Worm (Caenorhabditis elegans) whole organism, L1 larva: ENCODE data around the gene C05C10.8.

ENCODE experiments used
- C16A3.4 ChIP-seq: fragments of 150-350 bp; optimal IDR thresholded peaks from 2 replicates; lab custom pipeline; 2014; ENCODE audit warnings: missing biosample characterization, missing genetic modification characterization
- Y116A8C.19 ChIP-seq: sonication (generic microtip); optimal IDR thresholded peaks from 2 replicates; lab custom pipeline; 2016; ENCODE audit warnings: missing compliant biosample characterization, missing genetic modification characterization, borderline replicate concordance
- aha-1 ChIP-seq: fragments of 150-350 bp; optimal IDR thresholded peaks from 2 replicates; lab custom pipeline; 2014; ENCODE audit warnings: missing biosample characterization, missing genetic modification characterization
- ama-1 ChIP-seq: fragments of 150-350 bp; optimal IDR thresholded peaks from 2 replicates; lab custom pipeline; 2014
- ceh-8 ChIP-seq: fragments of 200-800 bp; sonication (Bioruptor generic); optimal IDR thresholded peaks from 2 replicates; lab custom pipeline; 2018; ENCODE audit warnings: mild to moderate bottlenecking, missing genetic modification characterization, moderate library complexity, missing compliant biosample characterization
- ces-1 ChIP-seq: fragments of 150-350 bp; optimal IDR thresholded peaks from 2 replicates; lab custom pipeline; 2014; ENCODE audit warnings: missing biosample characterization, missing genetic modification reagents, missing genetic modification characterization
- dsc-1 ChIP-seq: sonication (generic microtip); optimal IDR thresholded peaks from 2 replicates; lab custom pipeline; 2016; ENCODE audit warnings: mild to moderate bottlenecking, missing genetic modification characterization, missing compliant biosample characterization
- efl-1 ChIP-seq, 4 experiments: fragments of 150-350 bp; optimal IDR thresholded peaks in 3 of 4; peaks in 1 of 4; 1 replicate in 1 of 4; 2 replicates in 3 of 4; lab custom pipeline; 2014; ENCODE audit warnings: missing biosample characterization in 2 of 4, missing genetic modification characterization in 2 of 4, missing genetic modification reagents in 2 of 4
- elt-2 ChIP-seq: sonication (generic microtip); optimal IDR thresholded peaks from 2 replicates; lab custom pipeline; 2016; ENCODE audit warnings: missing genetic modification characterization, mild to moderate bottlenecking, inconsistent platforms, missing compliant biosample characterization, missing genetic modification reagents
- elt-3 ChIP-seq, 6 experiments: fragments of 150-350 bp in 1 of 6; sonication (generic microtip); optimal IDR thresholded peaks; 2 replicates each; lab custom pipeline; 2017 to 2018; ENCODE audit warnings: missing biosample characterization in 6 of 6, missing genetic modification characterization in 6 of 6, inconsistent platforms in 1 of 6
- ets-5 ChIP-seq: fragments of 200-800 bp; sonication (Bioruptor generic); IDR thresholded peaks from 2 replicates; pipeline ENCODE4 v1.3.6; 2022; ENCODE audit warnings: missing genetic modification characterization, missing compliant biosample characterization
- fkh-10 ChIP-seq: sonication (generic microtip); optimal IDR thresholded peaks from 2 replicates; lab custom pipeline; 2017; ENCODE audit warnings: missing biosample characterization, missing genetic modification reagents, missing genetic modification characterization
- fkh-4 ChIP-seq: sonication (generic microtip); optimal IDR thresholded peaks from 2 replicates; lab custom pipeline; 2016; ENCODE audit warnings: missing compliant biosample characterization, missing genetic modification characterization, borderline replicate concordance
- hlh-17 ChIP-seq: fragments of 200-800 bp; sonication (Bioruptor generic); optimal IDR thresholded peaks from 2 replicates; lab custom pipeline; 2018; ENCODE audit warnings: missing genetic modification characterization, mild to moderate bottlenecking, missing compliant biosample characterization, moderate library complexity, borderline replicate concordance
- hlh-4 ChIP-seq: sonication (generic microtip); optimal IDR thresholded peaks from 2 replicates; lab custom pipeline; 2016; ENCODE audit warnings: mild to moderate bottlenecking, missing genetic modification characterization, missing compliant biosample characterization
- irx-1 ChIP-seq: sonication (generic microtip); optimal IDR thresholded peaks from 2 replicates; lab custom pipeline; 2016; ENCODE audit warnings: missing genetic modification characterization, missing compliant biosample characterization
- jun-1 ChIP-seq: fragments of 150-350 bp; optimal IDR thresholded peaks from 2 replicates; lab custom pipeline; 2014; ENCODE audit warnings: missing biosample characterization, missing genetic modification reagents, missing genetic modification characterization
- lin-13 ChIP-seq: fragments of 150-350 bp; optimal IDR thresholded peaks from 2 replicates; lab custom pipeline; 2014; ENCODE audit warnings: missing biosample characterization, missing genetic modification reagents, missing genetic modification characterization
- lin-14 ChIP-seq: fragments of 200-800 bp; sonication (Bioruptor generic); optimal IDR thresholded peaks from 2 replicates; lab custom pipeline; 2018; ENCODE audit warnings: mild to moderate bottlenecking, missing genetic modification characterization, moderate library complexity, missing compliant biosample characterization
- lin-15B ChIP-seq: fragments of 150-350 bp; sonication (generic microtip); optimal IDR thresholded peaks from 3 replicates; lab custom pipeline; 2014; ENCODE audit warnings: missing biosample characterization, missing genetic modification characterization
- lin-35 ChIP-seq, 2 experiments: fragments of 150-350 bp; optimal IDR thresholded peaks; 2 replicates each; lab custom pipeline; 2014; ENCODE audit warnings: missing biosample characterization in 2 of 2, missing genetic modification characterization in 2 of 2, missing genetic modification reagents in 2 of 2
- lin-39 ChIP-seq: fragments of 150-350 bp; optimal IDR thresholded peaks from 2 replicates; lab custom pipeline; 2014; ENCODE audit warnings: missing biosample characterization, missing genetic modification reagents, missing genetic modification characterization
- lsy-2 ChIP-seq, 2 experiments: fragments of 150-350 bp; optimal IDR thresholded peaks; 2 replicates each; lab custom pipeline; 2014; ENCODE audit warnings: missing biosample characterization in 2 of 2, missing genetic modification characterization in 2 of 2
- mdl-1 ChIP-seq, 2 experiments: fragments of 150-350 bp; optimal IDR thresholded peaks; 2 replicates each; lab custom pipeline; 2014 to 2017; ENCODE audit warnings: missing biosample characterization in 2 of 2, missing genetic modification characterization in 2 of 2, inconsistent platforms in 1 of 2
- mef-2 ChIP-seq: fragments of 150-350 bp; optimal IDR thresholded peaks from 2 replicates; lab custom pipeline; 2014; ENCODE audit warnings: missing biosample characterization, missing genetic modification characterization
- mep-1 ChIP-seq: fragments of 150-350 bp; optimal IDR thresholded peaks from 2 replicates; lab custom pipeline; 2014; ENCODE audit warnings: missing biosample characterization, missing genetic modification characterization
- nhr-12 ChIP-seq: sonication (generic microtip); optimal IDR thresholded peaks from 2 replicates; lab custom pipeline; 2017; ENCODE audit warnings: missing biosample characterization, missing genetic modification characterization
- nhr-19 ChIP-seq: fragments of 200-800 bp; sonication (Bioruptor generic); conservative IDR thresholded peaks from 2 replicates; pipeline ENCODE4 v1.3.6; 2022; ENCODE audit warnings: missing genetic modification characterization, missing compliant biosample characterization
- nhr-28 ChIP-seq: fragments of 150-350 bp; optimal IDR thresholded peaks from 2 replicates; lab custom pipeline; 2014; ENCODE audit warnings: missing biosample characterization, missing genetic modification characterization
- nhr-71 ChIP-seq: sonication (generic microtip); optimal IDR thresholded peaks from 2 replicates; lab custom pipeline; 2016; ENCODE audit warnings: mild to moderate bottlenecking, missing genetic modification characterization, moderate library complexity, missing compliant biosample characterization
- nhr-76 ChIP-seq: sonication (generic microtip); optimal IDR thresholded peaks from 2 replicates; lab custom pipeline; 2017; ENCODE audit warnings: missing biosample characterization, missing genetic modification characterization
- nhr-84 ChIP-seq: sonication (generic microtip); optimal IDR thresholded peaks from 2 replicates; lab custom pipeline; 2017; ENCODE audit warnings: missing biosample characterization, missing genetic modification characterization
- nhr-85 ChIP-seq: sonication (generic microtip); peaks from one replicate; lab custom pipeline; 2016; ENCODE audit warnings: missing genetic modification characterization, inconsistent platforms, missing compliant biosample characterization
- nhr-90 ChIP-seq: sonication (generic microtip); optimal IDR thresholded peaks from 2 replicates; lab custom pipeline; 2016; ENCODE audit warnings: mild to moderate bottlenecking, missing genetic modification characterization, missing compliant biosample characterization; ENCODE audit not compliant: poor library complexity
- pag-3 ChIP-seq: sonication (generic microtip); optimal IDR thresholded peaks from 2 replicates; lab custom pipeline; 2017; ENCODE audit warnings: missing genetic modification characterization, mild to moderate bottlenecking, missing compliant biosample characterization, antibody characterized with exemption, borderline replicate concordance; ENCODE audit not compliant: insufficient read depth
- pax-3 ChIP-seq: fragments of 200-800 bp; sonication (Bioruptor generic); optimal IDR thresholded peaks from 2 replicates; lab custom pipeline; 2018; ENCODE audit warnings: mild to moderate bottlenecking, missing genetic modification characterization, moderate library complexity, missing compliant biosample characterization
- pqm-1 ChIP-seq: sonication (generic microtip); optimal IDR thresholded peaks from 3 replicates; lab custom pipeline; 2017; ENCODE audit warnings: missing biosample characterization, missing genetic modification characterization
- rnt-1 ChIP-seq: sonication (generic microtip); optimal IDR thresholded peaks from 2 replicates; lab custom pipeline; 2016; ENCODE audit warnings: mild to moderate bottlenecking, missing genetic modification characterization, moderate library complexity, missing compliant biosample characterization
- skn-1 ChIP-seq: fragments of 150-350 bp; optimal IDR thresholded peaks from 2 replicates; lab custom pipeline; 2014; ENCODE audit warnings: missing biosample characterization, missing genetic modification characterization
- snu-23 ChIP-seq: sonication (generic microtip); optimal IDR thresholded peaks from 2 replicates; lab custom pipeline; 2016; ENCODE audit warnings: missing genetic modification characterization, missing compliant biosample characterization
- sptf-1 ChIP-seq: fragments of 150-350 bp; optimal IDR thresholded peaks from 2 replicates; lab custom pipeline; 2014; ENCODE audit warnings: missing biosample characterization, missing genetic modification characterization
- swsn-7 ChIP-seq: sonication (generic microtip); optimal IDR thresholded peaks from 2 replicates; lab custom pipeline; 2016; ENCODE audit warnings: missing genetic modification characterization, missing compliant biosample characterization
- tbx-2 ChIP-seq: sonication (generic microtip); optimal IDR thresholded peaks from 2 replicates; lab custom pipeline; 2016; ENCODE audit warnings: missing genetic modification characterization, missing compliant biosample characterization
- unc-30 ChIP-seq: sonication (generic microtip); optimal IDR thresholded peaks from 2 replicates; lab custom pipeline; 2017; ENCODE audit warnings: missing biosample characterization, missing genetic modification characterization
- unc-62 ChIP-seq: fragments of 150-350 bp; optimal IDR thresholded peaks from 2 replicates; lab custom pipeline; 2014; ENCODE audit warnings: missing biosample characterization, missing genetic modification reagents, missing genetic modification characterization
- vab-15 ChIP-seq: sonication (generic microtip); optimal IDR thresholded peaks from 2 replicates; lab custom pipeline; 2017; ENCODE audit warnings: missing genotype, mild to moderate bottlenecking, missing genetic modification characterization, missing compliant biosample characterization
- zag-1 ChIP-seq: fragments of 150-350 bp; optimal IDR thresholded peaks from 2 replicates; lab custom pipeline; 2014; ENCODE audit warnings: missing biosample characterization, missing genetic modification characterization
- zip-4 ChIP-seq: fragments of 200-800 bp; sonication (Bioruptor generic); optimal IDR thresholded peaks from 2 replicates; lab custom pipeline; 2018; ENCODE audit warnings: mild to moderate bottlenecking, missing genetic modification characterization, moderate library complexity, missing compliant biosample characterization
- ztf-11 ChIP-seq, 2 experiments: sonication (generic microtip); optimal IDR thresholded peaks; 2 replicates each; lab custom pipeline; 2016 to 2017; ENCODE audit warnings: missing genetic modification characterization in 2 of 2, missing biosample characterization in 1 of 2, missing compliant biosample characterization in 1 of 2
- ztf-4 ChIP-seq: fragments of 150-350 bp; optimal IDR thresholded peaks from 2 replicates; lab custom pipeline; 2014; ENCODE audit warnings: missing biosample characterization, missing genetic modification characterization

C05C10.8 gene

DNA sequence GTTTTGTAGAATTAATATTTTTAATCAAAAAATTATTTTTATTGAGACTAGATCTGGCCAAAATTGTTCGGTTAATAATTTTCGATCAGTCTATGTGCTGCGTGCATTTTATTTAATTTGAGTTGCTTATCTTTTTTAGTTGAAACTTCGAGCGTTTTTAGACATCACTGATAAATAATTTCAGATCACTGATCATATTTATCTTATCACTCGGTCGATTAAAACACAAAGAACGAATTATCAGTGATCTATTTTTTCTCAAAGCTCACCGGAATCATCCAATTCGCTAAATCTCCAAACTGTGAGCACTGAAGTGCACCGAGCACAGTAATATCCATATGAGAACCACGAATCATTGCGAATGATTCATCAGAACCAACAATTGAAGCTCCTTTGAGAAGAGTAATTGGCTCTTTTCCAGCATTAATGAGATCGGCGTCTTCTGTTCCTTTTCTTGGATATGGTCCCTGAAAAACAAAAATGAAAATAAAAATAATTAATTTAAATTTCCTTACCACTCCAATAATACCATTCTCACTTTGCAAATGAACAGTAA lies 17.3 kb upstream of the C05C10.8 start (continued):
- no peak for TF ChIP-seq pqm-1
- TF ChIP-seq nhr-85 (tag; lab: Kevin White, UChicago): peak; percentile 37
- no peak for TF ChIP-seq ets-5 (GFP tag; lab: Robert Waterston, UW)
- TF ChIP-seq zag-1 (tag; lab: Kevin White, UChicago): no peak
- peak; percentile 19; the same call in 1 of the 2 replicates for TF ChIP-seq nhr-19
- TF ChIP-seq nhr-84 (tag; lab: Kevin White, UChicago): no peak
- peak in 1 of 2 experiments; percentile 11 for TF ChIP-seq lin-35 (GFP tag; optimal IDR thresholded peaks at IDR 0.05; lab: Kevin White, UChicago)
- TF ChIP-seq pag-3 (tag; lab: Kevin White, UChicago): no peak
- no peak for TF ChIP-seq unc-62 (GFP tag; lab: Kevin White, UChicago)
- no peak for TF ChIP-seq pax-3
- peak in 1 of 2 experiments; percentile 14 for TF ChIP-seq lsy-2 (tag; optimal IDR thresholded peaks at IDR 0.05; lab: Kevin White, UChicago)
- no peak for TF ChIP-seq lin-13
- no peak for TF ChIP-seq mdl-1 (tag; optimal IDR thresholded peaks at IDR 0.05; lab: Kevin White, UChicago)
- no peak for TF ChIP-seq dsc-1 (tag; lab: Kevin White, UChicago)
- TF ChIP-seq efl-1 (optimal IDR thresholded peaks at IDR 0.05; lab: Kevin White, UChicago): no peak
- peak in 1 of 2 experiments; percentile 57 for TF ChIP-seq efl-1 (GFP tag; optimal IDR thresholded peaks at IDR 0.05 in 1 of 2; lab: Kevin White, UChicago)
- TF ChIP-seq mep-1: no peak
- TF ChIP-seq lin-39 (tag; lab: Kevin White, UChicago): no peak
- no peak for TF ChIP-seq irx-1
- TF ChIP-seq jun-1 (tag; lab: Kevin White, UChicago): no peak
- no peak for TF ChIP-seq vab-15 (tag; lab: Kevin White, UChicago)
- no peak for TF ChIP-seq sptf-1 (tag; lab: Kevin White, UChicago)
- TF ChIP-seq nhr-71 (tag; lab: Kevin White, UChicago): peak; percentile 70
- no peak for TF ChIP-seq aha-1 (tag; lab: Kevin White, UChicago)
- TF ChIP-seq tbx-2 (tag; lab: Kevin White, UChicago): no peak
- no peak for TF ChIP-seq ces-1 (GFP tag; lab: Kevin White, UChicago)
- TF ChIP-seq lin-14: no peak
- TF ChIP-seq swsn-7 (tag; lab: Kevin White, UChicago): no peak
- no peak for TF ChIP-seq nhr-76 (tag; lab: Kevin White, UChicago)
- TF ChIP-seq fkh-4: no peak
- no peak for TF ChIP-seq unc-30
- no peak for TF ChIP-seq lin-15B (tag; lab: Kevin White, UChicago)
- peak; percentile 54 for TF ChIP-seq ama-1 (lab: Kevin White, UChicago)
- TF ChIP-seq elt-3 (tag; optimal IDR thresholded peaks at IDR 0.05; lab: Kevin White, UChicago): no peak
- no peak for TF ChIP-seq ztf-4 (tag; lab: Kevin White, UChicago)
- no peak for TF ChIP-seq mef-2
- TF ChIP-seq zip-4 (GFP tag; lab: Kevin White, UChicago): no peak

ce11 chrII:9934570-9934969 lies 16.8 kb upstream of the C05C10.8 start:
- no peak for TF ChIP-seq C16A3.4 (tag; lab: Kevin White, UChicago)
- TF ChIP-seq hlh-17 (GFP tag; lab: Kevin White, UChicago): peak; percentile 28
- TF ChIP-seq nhr-28 (tag; lab: Kevin White, UChicago): no peak
- TF ChIP-seq fkh-10 (GFP tag; lab: Kevin White, UChicago): no peak

- TF ChIP-seq nhr-76 (tag; lab: Kevin White, UChicago) (no peak), lin-35 (GFP tag; optimal IDR thresholded peaks at IDR 0.05; lab: Kevin White, UChicago) (peak in 1 of 2 experiments; percentile 1), Y116A8C.19 (tag; lab: Kevin White, UChicago) (no peak), nhr-85 (tag; lab: Kevin White, UChicago) (peak; percentile 74), snu-23 (GFP tag; lab: Kevin White, UChicago) (peak; percentile 48), skn-1 (no peak), nhr-90 (peak; percentile 58), rnt-1 (tag; lab: Kevin White, UChicago) (peak; percentile 54), ceh-8 (GFP tag; lab: Kevin White, UChicago) (no peak), nhr-12 (tag; lab: Kevin White, UChicago) (no peak), hlh-17 (GFP tag; lab: Kevin White, UChicago) (peak; percentile 24), sptf-1 (tag; lab: Kevin White, UChicago) (no peak), ztf-11 (tag; optimal IDR thresholded peaks at IDR 0.05; lab: Kevin White, UChicago) (no peak), vab-15 (tag; lab: Kevin White, UChicago) (no peak), lsy-2 (tag; optimal IDR thresholded peaks at IDR 0.05; lab: Kevin White, UChicago) (no peak), hlh-4 (tag; lab: Kevin White, UChicago) (no peak), elt-2 (tag; lab: Kevin White, UChicago) (no peak), unc-62 (GFP tag; lab: Kevin White, UChicago) (no peak)
Observed at ce11 chrII:9933947-9934383, 16.2 kb upstream of the C05C10.8 start.
